Worm (Caenorhabditis elegans): ENCODE data around the gene alh-8.

DNA sequence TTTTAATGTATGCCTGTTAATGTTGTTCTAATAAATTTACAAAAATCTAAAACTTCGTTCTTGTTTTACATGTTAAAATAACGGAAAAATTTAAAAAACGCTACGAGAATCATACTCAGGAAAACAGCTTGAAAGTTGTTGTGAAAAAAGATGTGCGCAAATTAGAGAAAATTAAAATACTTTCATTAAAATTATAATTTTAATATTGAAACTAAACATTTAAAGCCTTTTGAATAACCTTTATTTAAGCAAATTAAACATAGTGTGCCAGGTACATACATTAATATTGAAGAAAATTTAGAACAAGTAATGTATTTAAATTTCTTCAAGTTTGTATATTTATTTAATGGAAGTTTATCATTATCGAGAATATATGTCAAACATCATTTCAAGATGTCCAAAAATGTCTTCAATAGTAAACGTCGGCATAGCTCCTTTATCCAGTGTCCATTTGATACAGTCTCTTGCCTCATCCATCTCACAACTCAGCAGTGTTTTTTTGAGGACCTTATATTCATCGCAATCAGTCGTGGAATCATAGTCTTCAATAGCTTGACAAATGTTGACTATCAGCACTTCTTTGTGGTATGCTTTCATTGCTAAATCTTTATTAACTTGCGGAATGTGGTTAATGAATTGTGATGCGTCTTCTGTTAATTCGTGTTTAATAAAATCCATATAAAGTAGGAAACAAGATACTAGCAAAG, 33.1 kb downstream of the alh-8 start:
- no peak for TF ChIP-seq fos-1 (tag; optimal IDR thresholded peaks at IDR 0.05)
- no peak for TF ChIP-seq nhr-11 (tag; optimal IDR thresholded peaks at IDR 0.05)
- no peak for TF ChIP-seq dpl-1 (GFP tag; optimal IDR thresholded peaks at IDR 0.05)
- TF ChIP-seq zfp-2 (tag; optimal IDR thresholded peaks at IDR 0.05), result no peak
- no peak for TF ChIP-seq nhr-77 (tag; optimal IDR thresholded peaks at IDR 0.05)
- TF ChIP-seq fkh-10 (GFP tag; optimal IDR thresholded peaks at IDR 0.05), result no peak
- peak; percentile 97; the same call in 1 of the 2 replicates for TF ChIP-seq zfp-3 (GFP tag; conservative IDR thresholded peaks at IDR 0.05)
- no peak for TF ChIP-seq snpc-4 (tag; optimal IDR thresholded peaks at IDR 0.05)
- peak; percentile 83 for TF ChIP-seq T26A8.4 (GFP tag; IDR thresholded peaks at IDR 0.05)
- peak; percentile 49 for TF ChIP-seq ama-1 (optimal IDR thresholded peaks at IDR 0.05)
- TF ChIP-seq hif-1 (tag; optimal IDR thresholded peaks at IDR 0.05), result no peak
- TF ChIP-seq mes-2 (tag; optimal IDR thresholded peaks at IDR 0.05; ENCODE audit: poor library complexity, severe bottlenecking), result no peak

Data from whole organism, L4 larva.